Worm (Caenorhabditis elegans) whole organism, late embryonic: Measurements from ENCODE around the gene alh-1.

Experiments
- F13H6.1 ChIP-seq: sonication (generic microtip); optimal IDR thresholded peaks from 2 replicates; lab custom pipeline; 2016; ENCODE audit warnings: missing genetic modification characterization, missing compliant biosample characterization
- K02D7.2 ChIP-seq: sonication (generic microtip); optimal IDR thresholded peaks from 2 replicates; lab custom pipeline; 2017; ENCODE audit warnings: mild to moderate bottlenecking, missing genetic modification characterization, missing compliant biosample characterization
- K09A11.1 ChIP-seq: sonication (generic microtip); optimal IDR thresholded peaks from 2 replicates; lab custom pipeline; 2017; ENCODE audit warnings: antibody characterized with exemption, mild to moderate bottlenecking, missing genetic modification characterization, missing compliant biosample characterization; ENCODE audit not compliant: insufficient read depth
- T23F11.4 ChIP-seq: fragments of 200-800 bp; sonication (Bioruptor generic); optimal IDR thresholded peaks from 2 replicates; lab custom pipeline; 2018; ENCODE audit warnings: mild to moderate bottlenecking, missing genetic modification characterization, missing compliant biosample characterization
- ama-1 ChIP-seq: fragments of 150-350 bp; optimal IDR thresholded peaks from 2 replicates; lab custom pipeline; 2014
- ceh-19 ChIP-seq: fragments of 200-800 bp; sonication (Bioruptor generic); optimal IDR thresholded peaks from 2 replicates; lab custom pipeline; 2018; ENCODE audit warnings: mild to moderate bottlenecking, missing genetic modification characterization, missing compliant biosample characterization
- ceh-2 ChIP-seq: sonication (generic microtip); optimal IDR thresholded peaks from 2 replicates; lab custom pipeline; 2016; ENCODE audit warnings: missing genotype, missing genetic modification characterization, missing compliant biosample characterization
- ceh-24 ChIP-seq: sonication (generic microtip); optimal IDR thresholded peaks from 2 replicates; lab custom pipeline; 2016; ENCODE audit warnings: mild to moderate bottlenecking, missing genetic modification characterization, missing compliant biosample characterization
- ceh-31 ChIP-seq: sonication (generic microtip); optimal IDR thresholded peaks from 2 replicates; lab custom pipeline; 2016; ENCODE audit warnings: missing genetic modification characterization, missing compliant biosample characterization
- ceh-45 ChIP-seq: fragments of 200-800 bp; sonication (Bioruptor generic); IDR thresholded peaks from 2 replicates; pipeline ENCODE4 v1.3.6; 2022; ENCODE audit warnings: missing genetic modification reagents, missing genetic modification characterization, missing compliant biosample characterization
- ceh-48 ChIP-seq: sonication (generic microtip); optimal IDR thresholded peaks from 2 replicates; lab custom pipeline; 2016; ENCODE audit warnings: missing genetic modification characterization, inconsistent platforms, missing compliant biosample characterization
- ceh-6 ChIP-seq: fragments of 200-800 bp; sonication (Bioruptor generic); optimal IDR thresholded peaks from 2 replicates; lab custom pipeline; 2018; ENCODE audit warnings: mild to moderate bottlenecking, missing genetic modification characterization, missing compliant biosample characterization
- che-1 ChIP-seq: sonication (generic microtip); optimal IDR thresholded peaks from 2 replicates; lab custom pipeline; 2016; ENCODE audit warnings: mild to moderate bottlenecking, missing genetic modification characterization, missing compliant biosample characterization
- dmd-4 ChIP-seq: sonication (generic microtip); optimal IDR thresholded peaks from 2 replicates; lab custom pipeline; 2016; ENCODE audit warnings: borderline replicate concordance, missing genetic modification characterization, missing compliant biosample characterization
- elt-2 ChIP-seq: sonication (generic microtip); optimal IDR thresholded peaks from 2 replicates; lab custom pipeline; 2016; ENCODE audit warnings: missing genetic modification reagents, missing genetic modification characterization, missing compliant biosample characterization
- ets-4 ChIP-seq: sonication (generic microtip); optimal IDR thresholded peaks from 2 replicates; lab custom pipeline; 2016; ENCODE audit warnings: missing genetic modification characterization, missing compliant biosample characterization
- eyg-1 ChIP-seq: sonication (generic microtip); optimal IDR thresholded peaks from 2 replicates; lab custom pipeline; 2016; ENCODE audit warnings: missing genotype, missing genetic modification characterization, missing compliant biosample characterization
- fax-1 ChIP-seq: sonication (generic microtip); optimal IDR thresholded peaks from 2 replicates; lab custom pipeline; 2016; ENCODE audit warnings: missing genotype, missing genetic modification characterization, missing compliant biosample characterization
- gmeb-2 ChIP-seq: sonication (generic microtip); optimal IDR thresholded peaks from 2 replicates; lab custom pipeline; 2016; ENCODE audit warnings: missing genetic modification characterization, inconsistent platforms, missing compliant biosample characterization
- hlh-13 ChIP-seq: fragments of 200-800 bp; sonication (Bioruptor generic); optimal IDR thresholded peaks from 2 replicates; lab custom pipeline; 2018; ENCODE audit warnings: mild to moderate bottlenecking, missing genetic modification characterization, missing compliant biosample characterization
- hlh-8 ChIP-seq: sonication (generic microtip); optimal IDR thresholded peaks from 2 replicates; lab custom pipeline; 2016; ENCODE audit warnings: missing genotype, missing genetic modification characterization, missing compliant biosample characterization
- lim-6 ChIP-seq: sonication (generic microtip); optimal IDR thresholded peaks from 2 replicates; lab custom pipeline; 2016; ENCODE audit warnings: missing genetic modification characterization, missing compliant biosample characterization
- lin-11 ChIP-seq: fragments of 200-800 bp; sonication (Bioruptor generic); optimal IDR thresholded peaks from 2 replicates; lab custom pipeline; 2018; ENCODE audit warnings: mild to moderate bottlenecking, missing genetic modification characterization, missing compliant biosample characterization
- nfya-1 ChIP-seq: sonication (generic microtip); optimal IDR thresholded peaks from 2 replicates; lab custom pipeline; 2017; ENCODE audit warnings: missing genetic modification characterization, mild to moderate bottlenecking, missing compliant biosample characterization, antibody characterized with exemption, moderate library complexity
- nhr-232 ChIP-seq: sonication (generic microtip); optimal IDR thresholded peaks from 2 replicates; lab custom pipeline; 2016; ENCODE audit warnings: missing genetic modification characterization, missing compliant biosample characterization
- pag-3 ChIP-seq: sonication (generic microtip); optimal IDR thresholded peaks from 2 replicates; lab custom pipeline; 2016; ENCODE audit warnings: missing compliant biosample characterization, missing genetic modification characterization, borderline replicate concordance
- pax-1 ChIP-seq: fragments of 150-350 bp; optimal IDR thresholded peaks from 2 replicates; lab custom pipeline; 2014; ENCODE audit warnings: missing biosample characterization, missing genetic modification characterization
- pha-2 ChIP-seq: sonication (generic microtip); optimal IDR thresholded peaks from 2 replicates; lab custom pipeline; 2017; ENCODE audit warnings: mild to moderate bottlenecking, missing genetic modification characterization, missing compliant biosample characterization
- pha-4 ChIP-seq: fragments of 150-350 bp; optimal IDR thresholded peaks from 2 replicates; lab custom pipeline; 2018; ENCODE audit warnings: missing biosample characterization, missing genetic modification reagents, missing genetic modification characterization
- pqm-1 ChIP-seq: sonication (generic microtip); optimal IDR thresholded peaks from 2 replicates; lab custom pipeline; 2016; ENCODE audit warnings: missing genetic modification characterization, missing compliant biosample characterization
- pros-1 ChIP-seq: fragments of 150-350 bp; optimal IDR thresholded peaks from 2 replicates; lab custom pipeline; 2014; ENCODE audit warnings: missing biosample characterization, missing genetic modification reagents, missing genetic modification characterization
- ref-2 ChIP-seq: sonication (generic microtip); optimal IDR thresholded peaks from 2 replicates; lab custom pipeline; 2016; ENCODE audit warnings: missing genetic modification characterization, missing compliant biosample characterization
- sdc-2 ChIP-seq: sonication (generic microtip); optimal IDR thresholded peaks from 2 replicates; lab custom pipeline; 2016; ENCODE audit warnings: missing genotype, missing genetic modification characterization, missing compliant biosample characterization
- sox-4 ChIP-seq: sonication (generic microtip); optimal IDR thresholded peaks from 2 replicates; lab custom pipeline; 2017; ENCODE audit warnings: mild to moderate bottlenecking, missing genetic modification characterization, inconsistent platforms, missing compliant biosample characterization
- tbx-2 ChIP-seq: sonication (generic microtip); optimal IDR thresholded peaks from 2 replicates; lab custom pipeline; 2016; ENCODE audit warnings: missing genetic modification characterization, missing compliant biosample characterization
- tbx-7 ChIP-seq: sonication (generic microtip); optimal IDR thresholded peaks from 2 replicates; lab custom pipeline; 2016; ENCODE audit warnings: missing genotype, missing genetic modification characterization, missing compliant biosample characterization
- ttx-3 ChIP-seq: sonication (generic microtip); optimal IDR thresholded peaks from 2 replicates; lab custom pipeline; 2016; ENCODE audit warnings: missing genetic modification reagents, missing genetic modification characterization, missing compliant biosample characterization
- unc-42 ChIP-seq: sonication (generic microtip); optimal IDR thresholded peaks from 2 replicates; lab custom pipeline; 2016; ENCODE audit warnings: missing genotype, missing genetic modification characterization, missing compliant biosample characterization
- unc-86 ChIP-seq: sonication (generic microtip); optimal IDR thresholded peaks from 2 replicates; lab custom pipeline; 2016; ENCODE audit warnings: missing genetic modification characterization, missing compliant biosample characterization
- zip-5 ChIP-seq: sonication (generic microtip); optimal IDR thresholded peaks from 2 replicates; lab custom pipeline; 2016; ENCODE audit warnings: missing genetic modification characterization, missing compliant biosample characterization
- ztf-16 ChIP-seq: sonication (generic microtip); optimal IDR thresholded peaks from 2 replicates; lab custom pipeline; 2017; ENCODE audit warnings: missing genetic modification characterization, missing compliant biosample characterization

alh-1 gene

ce11 chrIII:5096741-5097140 is 19.2 kb downstream of the alh-1 start:
- no peak for TF ChIP-seq eyg-1 (tag; lab: Kevin White, UChicago)
- no peak for TF ChIP-seq ama-1 (lab: Kevin White, UChicago)
- no peak for TF ChIP-seq nfya-1 (tag; lab: Kevin White, UChicago)
- no peak for TF ChIP-seq che-1 (tag; lab: Kevin White, UChicago)
- no peak for TF ChIP-seq K09A11.1 (tag; lab: Kevin White, UChicago)
- TF ChIP-seq pros-1 (tag; lab: Kevin White, UChicago) = no peak
- no peak for TF ChIP-seq hlh-13 (GFP tag; lab: Kevin White, UChicago)
- TF ChIP-seq ref-2 (tag; lab: Kevin White, UChicago) = no peak
- TF ChIP-seq unc-86 = no peak
- TF ChIP-seq ets-4 (tag; lab: Kevin White, UChicago) = no peak
- TF ChIP-seq ceh-2 (tag; lab: Kevin White, UChicago) = no peak
- TF ChIP-seq F13H6.1 (tag; lab: Kevin White, UChicago) = no peak
- TF ChIP-seq pax-1 (tag; lab: Kevin White, UChicago) = no peak
- TF ChIP-seq ceh-24 (tag; lab: Kevin White, UChicago) = no peak
- TF ChIP-seq nhr-232 (tag; lab: Kevin White, UChicago) = no peak

ce11 chrIII:5098740-5099276 is 21.2 kb downstream of the alh-1 start:
- TF ChIP-seq sdc-2 (tag; lab: Kevin White, UChicago) (no peak), gmeb-2 (tag; lab: Kevin White, UChicago) (no peak), K02D7.2 (tag; lab: Kevin White, UChicago) (no peak), ets-4 (tag; lab: Kevin White, UChicago) (no peak), pag-3 (tag; lab: Kevin White, UChicago) (no peak), ceh-31 (tag; lab: Kevin White, UChicago) (no peak), unc-42 (tag; lab: Kevin White, UChicago) (no peak), ceh-45 (GFP tag; lab: Robert Waterston, UW) (no peak), dmd-4 (tag; lab: Kevin White, UChicago) (no peak), T23F11.4 (GFP tag; lab: Kevin White, UChicago) (no peak)

- TF ChIP-seq lim-6 (tag; lab: Kevin White, UChicago) (no peak), pha-4 (tag; lab: Kevin White, UChicago) (no peak), ztf-16 (no peak), elt-2 (tag; lab: Kevin White, UChicago) (no peak), pag-3 (tag; lab: Kevin White, UChicago) (no peak), tbx-7 (tag; lab: Kevin White, UChicago) (no peak), eyg-1 (tag; lab: Kevin White, UChicago) (no peak), sdc-2 (tag; lab: Kevin White, UChicago) (no peak), ceh-45 (GFP tag; lab: Robert Waterston, UW) (no peak), lin-11 (no peak), unc-86 (no peak), sox-4 (tag; lab: Kevin White, UChicago) (no peak), ttx-3 (no peak), zip-5 (tag; lab: Kevin White, UChicago) (no peak), pax-1 (tag; lab: Kevin White, UChicago) (no peak)
These were observed 21.9 kb downstream of the alh-1 start for ce11 chrIII:5099500-5099899.

- TF ChIP-seq ceh-6 (GFP tag; lab: Kevin White, UChicago) (no peak), eyg-1 (tag; lab: Kevin White, UChicago) (no peak), hlh-8 (peak; percentile 6), ceh-2 (tag; lab: Kevin White, UChicago) (peak; percentile 45), elt-2 (tag; lab: Kevin White, UChicago) (peak; percentile 31), zip-5 (tag; lab: Kevin White, UChicago) (peak; percentile 19), ceh-19 (peak; percentile 15), ceh-48 (tag; lab: Kevin White, UChicago) (peak; percentile 71), unc-86 (no peak), che-1 (tag; lab: Kevin White, UChicago) (no peak), ceh-31 (tag; lab: Kevin White, UChicago) (peak; percentile 76), sox-4 (tag; lab: Kevin White, UChicago) (no peak), tbx-2 (peak; percentile 37), nfya-1 (tag; lab: Kevin White, UChicago) (peak; percentile 1), fax-1 (peak; percentile 4), unc-42 (tag; lab: Kevin White, UChicago) (peak; percentile 12), ets-4 (tag; lab: Kevin White, UChicago) (peak; percentile 77), pqm-1 (no peak), pha-2 (tag; lab: Kevin White, UChicago) (peak; percentile 2)
These were observed 25.1 kb downstream of the alh-1 start, which contains the start of gene F54D8.6 for ce11 chrIII:5102616-5103015. TSS of gene F54D8.6 (plus strand) at chrIII:5102985.
